Worm (Caenorhabditis elegans) whole organism, L3 larva: ENCODE data around the gene Y55B1AR.4.

Source experiments
- egl-27 ChIP-seq: sonication (generic microtip); optimal IDR thresholded peaks from 4 replicates; lab custom pipeline; 2017; ENCODE audit warnings: missing biosample characterization, missing genetic modification reagents, missing genetic modification characterization
- fos-1 ChIP-seq: fragments of 150-350 bp; optimal IDR thresholded peaks from 2 replicates; lab custom pipeline; 2014; ENCODE audit warnings: missing biosample characterization, missing genetic modification characterization
- mdl-1 ChIP-seq: fragments of 150-350 bp; optimal IDR thresholded peaks from 2 replicates; lab custom pipeline; 2014; ENCODE audit warnings: missing biosample characterization, missing genetic modification characterization
- nhr-237 ChIP-seq: fragments of 150-350 bp; optimal IDR thresholded peaks from 2 replicates; lab custom pipeline; 2014; ENCODE audit warnings: missing biosample characterization, missing genetic modification characterization
- unc-39 ChIP-seq: sonication (generic microtip); optimal IDR thresholded peaks from 4 replicates; lab custom pipeline; 2017; ENCODE audit warnings: missing biosample characterization, missing genetic modification characterization

DNA sequence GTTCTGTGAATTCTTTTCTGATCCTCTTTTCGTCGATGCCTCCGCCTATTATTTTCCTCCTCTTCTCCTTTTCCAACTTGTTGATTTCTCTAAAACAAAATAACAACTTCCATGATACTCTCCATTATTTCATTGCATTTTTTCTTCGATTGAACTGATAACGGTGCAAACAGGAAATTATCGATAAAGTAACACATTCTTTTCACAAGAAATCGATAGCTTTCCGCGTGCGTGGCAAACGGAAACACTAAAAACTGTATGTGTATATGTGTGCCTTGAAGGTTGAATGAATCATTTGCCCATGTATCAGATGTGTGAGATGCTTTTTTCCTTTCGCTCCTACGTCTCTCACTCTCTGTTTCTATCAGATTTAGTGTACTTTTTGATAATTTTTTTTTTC, 46.3 kb upstream of the Y55B1AR.4 start:
- TF ChIP-seq mdl-1 = no peak
- no peak for TF ChIP-seq fos-1 (tag; lab: Kevin White, UChicago)
- TF ChIP-seq unc-39 (tag; lab: Kevin White, UChicago) = no peak
- no peak for TF ChIP-seq nhr-237 (tag; lab: Kevin White, UChicago)
- no peak for TF ChIP-seq egl-27 (tag; lab: Kevin White, UChicago)
